Worm (Caenorhabditis elegans) whole organism, young adult: ENCODE data around the gene polh-1.

ENCODE experiments used
- B0261.1 ChIP-seq: sonication (generic microtip); optimal IDR thresholded peaks from 2 replicates; lab custom pipeline; 2016; ENCODE audit warnings: mild to moderate bottlenecking, missing genetic modification characterization, moderate library complexity, missing compliant biosample characterization
- Y53G8AR.9 ChIP-seq: fragments of 200-800 bp; sonication (Bioruptor generic); conservative IDR thresholded peaks from 2 replicates; pipeline ENCODE4 v1.3.6; 2022; ENCODE audit warnings: missing genetic modification reagents, missing genetic modification characterization, missing compliant biosample characterization
- madf-10 ChIP-seq: sonication (generic microtip); optimal IDR thresholded peaks from 2 replicates; lab custom pipeline; 2016; ENCODE audit warnings: mild to moderate bottlenecking, missing genetic modification characterization, missing compliant biosample characterization

DNA sequence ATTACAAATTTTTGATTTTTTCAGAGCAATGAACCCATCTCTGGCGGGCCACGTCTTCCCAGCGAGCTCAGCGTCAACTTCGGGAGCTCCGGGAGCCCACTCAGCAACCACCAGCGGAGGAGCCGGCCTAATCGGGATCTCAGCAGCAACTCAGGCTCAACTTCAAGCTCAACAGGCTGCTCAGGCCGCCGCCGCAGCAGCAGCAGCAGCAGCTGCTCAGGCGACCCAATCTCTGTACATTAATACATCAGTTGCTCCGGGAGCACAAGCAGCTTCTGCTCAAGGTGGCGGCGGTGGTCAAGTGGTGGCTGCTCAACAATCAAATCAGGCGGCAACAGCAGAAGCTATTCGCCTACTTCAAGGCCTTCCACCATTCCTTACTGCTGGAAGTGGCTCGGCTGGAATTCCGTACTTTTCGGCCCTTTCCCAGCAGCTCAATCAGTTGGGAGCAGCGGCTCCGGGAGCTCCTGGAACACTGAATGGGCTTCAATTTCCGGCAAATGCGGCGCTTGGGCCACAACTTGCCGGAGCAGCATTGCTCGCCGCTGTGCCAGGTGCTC, 19.3 kb downstream of the polh-1 start:
- TF ChIP-seq B0261.1 (tag; lab: Kevin White, UChicago), result no peak
- no peak for TF ChIP-seq Y53G8AR.9
- no peak for TF ChIP-seq madf-10
